Fruit fly (Drosophila melanogaster) whole organism, adult: ENCODE measurements around the gene tap.

Source experiments
- CG11617 ChIP-seq: fragments of 200-800 bp; sonication (Bioruptor generic); optimal IDR thresholded peaks from 2 replicates; lab custom pipeline; 2017; ENCODE audit warnings: mild to moderate bottlenecking, missing biosample characterization, missing genetic modification reagents, missing genetic modification characterization
- CG12768 ChIP-seq: fragments of 200-800 bp; sonication (Bioruptor generic); optimal IDR thresholded peaks from 2 replicates; lab custom pipeline; 2017; ENCODE audit warnings: missing biosample characterization, missing genetic modification characterization, mild to moderate bottlenecking, moderate library complexity, missing genetic modification reagents
- CG14711 ChIP-seq: fragments of 200-800 bp; sonication (Bioruptor generic); optimal IDR thresholded peaks from 2 replicates; lab custom pipeline; 2018; ENCODE audit warnings: missing biosample characterization, mild to moderate bottlenecking, missing genetic modification characterization, moderate library complexity
- CG1620 ChIP-seq: fragments of 200-800 bp; sonication (Bioruptor generic); optimal IDR thresholded peaks from 2 replicates; lab custom pipeline; 2016; ENCODE audit warnings: missing biosample characterization, missing genetic modification characterization
- CG33017 ChIP-seq: fragments of 200-800 bp; sonication (Bioruptor generic); optimal IDR thresholded peaks from 2 replicates; lab custom pipeline; 2018; ENCODE audit warnings: missing biosample characterization, mild to moderate bottlenecking, missing genetic modification characterization, moderate library complexity
- CG5204 ChIP-seq: fragments of 200-800 bp; sonication (Bioruptor generic); optimal IDR thresholded peaks from 2 replicates; lab custom pipeline; 2016; ENCODE audit warnings: missing biosample characterization, missing genetic modification characterization
- CG7045 ChIP-seq: fragments of 200-800 bp; sonication (Bioruptor generic); optimal IDR thresholded peaks from 2 replicates; lab custom pipeline; 2017; ENCODE audit warnings: missing biosample characterization, mild to moderate bottlenecking, missing genetic modification characterization
- CG7101 ChIP-seq: fragments of 200-800 bp; sonication (Bioruptor generic); optimal IDR thresholded peaks from 2 replicates; lab custom pipeline; 2018; ENCODE audit warnings: missing biosample characterization, mild to moderate bottlenecking, missing genetic modification characterization, moderate library complexity
- Clk ChIP-seq: fragments of 200-800 bp; sonication (Bioruptor generic); optimal IDR thresholded peaks from 2 replicates; lab custom pipeline; 2017; ENCODE audit warnings: missing biosample characterization, missing genetic modification characterization
- Crg-1 ChIP-seq: fragments of 200-800 bp; sonication (Bioruptor generic); optimal IDR thresholded peaks from 2 replicates; lab custom pipeline; 2016; ENCODE audit warnings: missing biosample characterization, missing genetic modification characterization
- Hr96 ChIP-seq: fragments of 200-800 bp; sonication (Bioruptor generic); optimal IDR thresholded peaks from 2 replicates; lab custom pipeline; 2016; ENCODE audit warnings: missing biosample characterization, missing genetic modification characterization
- Mnt ChIP-seq: fragments of 200-800 bp; sonication (Bioruptor generic); optimal IDR thresholded peaks from 2 replicates; lab custom pipeline; 2016; ENCODE audit warnings: missing biosample characterization, mild to moderate bottlenecking, missing genetic modification characterization
- bab1 ChIP-seq: fragments of 200-800 bp; sonication (Bioruptor generic); optimal IDR thresholded peaks from 3 replicates; lab custom pipeline; 2019; ENCODE audit warnings: missing biosample characterization, mild to moderate bottlenecking, missing genetic modification characterization, moderate library complexity
- cic ChIP-seq: fragments of 200-800 bp; sonication (Bioruptor generic); optimal IDR thresholded peaks from 2 replicates; lab custom pipeline; 2017; ENCODE audit warnings: missing biosample characterization, mild to moderate bottlenecking, missing genetic modification characterization, moderate library complexity
- cnc ChIP-seq, 2 experiments: fragments of >200 bp; optimal IDR thresholded peaks; 2 replicates each; lab custom pipeline; 2017
- kay ChIP-seq: fragments of 200-800 bp; sonication (Bioruptor generic); peaks from one replicate; lab custom pipeline; 2016; ENCODE audit warnings: missing biosample characterization, missing genetic modification characterization, borderline replicate concordance
- ovo ChIP-seq: fragments of 200-800 bp; sonication (Bioruptor generic); optimal IDR thresholded peaks from 2 replicates; lab custom pipeline; 2016; ENCODE audit warnings: missing biosample characterization, missing genetic modification characterization
- pad ChIP-seq: fragments of 200-800 bp; sonication (Bioruptor generic); optimal IDR thresholded peaks from 3 replicates; lab custom pipeline; 2017; ENCODE audit warnings: missing biosample characterization, missing genetic modification characterization, mild to moderate bottlenecking, moderate library complexity, missing genetic modification reagents
- tj ChIP-seq: fragments of 200-800 bp; sonication (Bioruptor generic); optimal IDR thresholded peaks from 3 replicates; lab custom pipeline; 2017; ENCODE audit warnings: missing biosample characterization, mild to moderate bottlenecking, missing genetic modification characterization, moderate library complexity
- toe ChIP-seq: fragments of 200-800 bp; sonication (Bioruptor generic); optimal IDR thresholded peaks from 2 replicates; lab custom pipeline; 2016; ENCODE audit warnings: missing biosample characterization, missing genetic modification characterization

The tap gene

dm6 chr3L:17393098-17393497 is 33.6 kb downstream of the tap start:
- TF ChIP-seq CG5204 (GFP tag; lab: Kevin White, UChicago), result no peak

dm6 chr3L:17394435-17395017 is 35.0 kb downstream of the tap start:
- TF ChIP-seq CG1620 (GFP tag; lab: Kevin White, UChicago) (no peak), tj (GFP tag; lab: Kevin White, UChicago) (no peak), CG12768 (GFP tag; lab: Kevin White, UChicago) (no peak), CG11617 (GFP tag; lab: Kevin White, UChicago) (no peak), cnc (optimal IDR thresholded peaks at IDR 0.05; lab: Kevin White, UChicago) (no peak), Mnt (GFP tag; lab: Kevin White, UChicago) (no peak), Hr96 (GFP tag; lab: Kevin White, UChicago) (no peak), CG5204 (GFP tag; lab: Kevin White, UChicago) (no peak), toe (GFP tag; lab: Kevin White, UChicago) (no peak), kay (no peak), Crg-1 (no peak), pad (GFP tag; lab: Kevin White, UChicago) (no peak), bab1 (GFP tag; lab: Kevin White, UChicago) (no peak), CG7101 (tag; lab: Kevin White, UChicago) (no peak), CG7045 (GFP tag; lab: Kevin White, UChicago) (no peak), cic (GFP tag; lab: Kevin White, UChicago) (no peak), CG14711 (no peak), CG33017 (tag; lab: Kevin White, UChicago) (no peak), Clk (GFP tag; lab: Kevin White, UChicago) (no peak)

- TF ChIP-seq Hr96 (GFP tag; lab: Kevin White, UChicago) (no peak), ovo (GFP tag; lab: Kevin White, UChicago) (no peak), cic (GFP tag; lab: Kevin White, UChicago) (no peak), Mnt (GFP tag; lab: Kevin White, UChicago) (no peak), cnc (optimal IDR thresholded peaks at IDR 0.05; lab: Kevin White, UChicago) (no peak), CG11617 (GFP tag; lab: Kevin White, UChicago) (no peak), CG14711 (no peak), kay (no peak), pad (GFP tag; lab: Kevin White, UChicago) (no peak), CG1620 (GFP tag; lab: Kevin White, UChicago) (no peak), Clk (GFP tag; lab: Kevin White, UChicago) (no peak), CG7045 (GFP tag; lab: Kevin White, UChicago) (no peak), CG7101 (tag; lab: Kevin White, UChicago) (no peak), CG33017 (tag; lab: Kevin White, UChicago) (no peak), toe (GFP tag; lab: Kevin White, UChicago) (no peak)
Measured at dm6 chr3L:17399014-17399413, 39.5 kb downstream of the tap start.

dm6 chr3L:17400911-17401310 is 41.4 kb downstream of the tap start:
- peak; percentile 54 for TF ChIP-seq CG7101 (tag; lab: Kevin White, UChicago)
- peak; percentile 91 for TF ChIP-seq CG7045 (GFP tag; lab: Kevin White, UChicago)
- TF ChIP-seq CG33017 (tag; lab: Kevin White, UChicago), result peak; percentile 16
- TF ChIP-seq tj (GFP tag; lab: Kevin White, UChicago), result no peak
- no peak for TF ChIP-seq kay
- peak; percentile 68 for TF ChIP-seq CG5204 (GFP tag; lab: Kevin White, UChicago)
- peak; percentile 77 for TF ChIP-seq CG12768 (GFP tag; lab: Kevin White, UChicago)
- peak; percentile 11 for TF ChIP-seq ovo (GFP tag; lab: Kevin White, UChicago)
- peak; percentile 8 for TF ChIP-seq Mnt (GFP tag; lab: Kevin White, UChicago)
- TF ChIP-seq Hr96 (GFP tag; lab: Kevin White, UChicago), result peak; percentile 34
- peak; percentile 55 for TF ChIP-seq Clk (GFP tag; lab: Kevin White, UChicago)
- no peak for TF ChIP-seq bab1 (GFP tag; lab: Kevin White, UChicago)
- TF ChIP-seq pad (GFP tag; lab: Kevin White, UChicago), result peak; percentile 50
- peak; percentile 37 for TF ChIP-seq CG1620 (GFP tag; lab: Kevin White, UChicago)
- no peak for TF ChIP-seq CG11617 (GFP tag; lab: Kevin White, UChicago)
- TF ChIP-seq cnc (optimal IDR thresholded peaks at IDR 0.05; lab: Kevin White, UChicago), result no peak
- TF ChIP-seq CG14711, result no peak
- peak; percentile 71 for TF ChIP-seq Crg-1
- peak; percentile 47 for TF ChIP-seq toe (GFP tag; lab: Kevin White, UChicago)
- peak; percentile 70 for TF ChIP-seq cic (GFP tag; lab: Kevin White, UChicago)

- TF ChIP-seq toe (GFP tag; lab: Kevin White, UChicago), result no peak
Measured at dm6 chr3L:17401411-17401810, 41.9 kb downstream of the tap start.

dm6 chr3L:17402399-17402798 is 42.9 kb downstream of the tap start:
- TF ChIP-seq cic (GFP tag; lab: Kevin White, UChicago) (no peak), Hr96 (GFP tag; lab: Kevin White, UChicago) (no peak), pad (GFP tag; lab: Kevin White, UChicago) (no peak), cnc (optimal IDR thresholded peaks at IDR 0.05; lab: Kevin White, UChicago) (no peak), ovo (GFP tag; lab: Kevin White, UChicago) (no peak), Clk (GFP tag; lab: Kevin White, UChicago) (no peak), CG33017 (tag; lab: Kevin White, UChicago) (no peak), CG7045 (GFP tag; lab: Kevin White, UChicago) (no peak), CG5204 (GFP tag; lab: Kevin White, UChicago) (no peak), kay (no peak), tj (GFP tag; lab: Kevin White, UChicago) (no peak), CG12768 (GFP tag; lab: Kevin White, UChicago) (no peak), CG14711 (no peak), CG1620 (GFP tag; lab: Kevin White, UChicago) (no peak), bab1 (GFP tag; lab: Kevin White, UChicago) (no peak)
